Fruit fly (Drosophila melanogaster) whole organism, embryonic: ENCODE data around the gene CG42271.

Source experiments
- Aef1 ChIP-seq: fragments of 200-800 bp; sonication (Bioruptor generic); IDR thresholded peaks from 3 replicates; pipeline ENCODE4 v1.3.6; 2022; ENCODE audit warnings: missing biosample characterization, missing genetic modification characterization
- CG10147 ChIP-seq: fragments of 200-800 bp; sonication (Bioruptor generic); optimal IDR thresholded peaks from 2 replicates; lab custom pipeline; 2019; ENCODE audit warnings: missing biosample characterization, mild to moderate bottlenecking, missing genetic modification characterization, moderate library complexity
- CG10274 ChIP-seq: fragments of 200-800 bp; sonication (Bioruptor generic); optimal IDR thresholded peaks from 3 replicates; lab custom pipeline; 2017; ENCODE audit warnings: missing biosample characterization, mild to moderate bottlenecking, missing genetic modification characterization
- CG10366 ChIP-seq: fragments of 200-800 bp; sonication (Bioruptor generic); IDR thresholded peaks from 2 replicates; pipeline ENCODE4 v1.3.6; 2022; ENCODE audit warnings: missing biosample characterization, missing genetic modification characterization
- CG11504 ChIP-seq: fragments of 200-800 bp; sonication (Bioruptor generic); optimal IDR thresholded peaks from 3 replicates; lab custom pipeline; 2019; ENCODE audit warnings: missing biosample characterization, mild to moderate bottlenecking, missing genetic modification characterization, moderate library complexity
- CG12744 ChIP-seq: fragments of 200-800 bp; sonication (Bioruptor generic); optimal IDR thresholded peaks from 2 replicates; lab custom pipeline; 2016; ENCODE audit warnings: missing biosample characterization, missing genetic modification characterization
- CG14014 ChIP-seq: fragments of 200-800 bp; sonication (Bioruptor generic); IDR thresholded peaks from 2 replicates; pipeline ENCODE4 v1.3.6; 2022; ENCODE audit warnings: missing biosample characterization, missing genetic modification characterization
- CG14667 ChIP-seq: fragments of 200-800 bp; sonication (Bioruptor generic); IDR thresholded peaks from 2 replicates; pipeline ENCODE4 v1.3.6; 2022; ENCODE audit warnings: missing biosample characterization, missing genetic modification characterization
- CG15073 ChIP-seq: fragments of 200-800 bp; sonication (Bioruptor generic); optimal IDR thresholded peaks from 2 replicates; lab custom pipeline; 2016; ENCODE audit warnings: missing biosample characterization, missing genetic modification characterization
- CG17328 ChIP-seq: fragments of 200-800 bp; sonication (Bioruptor generic); IDR thresholded peaks from 2 replicates; pipeline ENCODE4 v1.3.6; 2022; ENCODE audit warnings: missing biosample characterization, missing genetic modification characterization
- CG17802 ChIP-seq: fragments of 200-800 bp; sonication (Bioruptor generic); optimal IDR thresholded peaks from 2 replicates; lab custom pipeline; 2018; ENCODE audit warnings: missing biosample characterization, mild to moderate bottlenecking, missing genetic modification characterization, moderate library complexity
- CG18599 ChIP-seq: fragments of 200-800 bp; sonication (Bioruptor generic); optimal IDR thresholded peaks from 3 replicates; lab custom pipeline; 2017; ENCODE audit warnings: missing biosample characterization, missing genetic modification characterization, mild to moderate bottlenecking, moderate library complexity, missing genetic modification reagents
- CG2678 ChIP-seq: fragments of 200-800 bp; sonication (Bioruptor generic); optimal IDR thresholded peaks from 3 replicates; lab custom pipeline; 2019; ENCODE audit warnings: missing biosample characterization, mild to moderate bottlenecking, missing genetic modification characterization, moderate library complexity
- CG2712 ChIP-seq: fragments of 200-800 bp; optimal IDR thresholded peaks from 3 replicates; lab custom pipeline; 2019; ENCODE audit warnings: missing biosample characterization, mild to moderate bottlenecking, missing genetic modification characterization, moderate library complexity
- CG32767 ChIP-seq: fragments of 200-800 bp; sonication (Bioruptor generic); IDR thresholded peaks from 2 replicates; pipeline ENCODE4 v1.3.6; 2022; ENCODE audit warnings: missing biosample characterization, missing genetic modification characterization
- CG34224 ChIP-seq: fragments of 200-800 bp; sonication (Bioruptor generic); IDR thresholded peaks from 3 replicates; pipeline ENCODE4 v1.3.6; 2022; ENCODE audit warnings: missing biosample characterization, missing genetic modification characterization; ENCODE audit not compliant: partially characterized antibody
- CG42726 ChIP-seq: fragments of 200-800 bp; sonication (Bioruptor generic); IDR thresholded peaks from 2 replicates; pipeline ENCODE4 v1.3.6; 2022; ENCODE audit warnings: missing biosample characterization, missing genetic modification characterization; ENCODE audit not compliant: partially characterized antibody
- CG7963 ChIP-seq: fragments of 200-800 bp; sonication (Bioruptor generic); IDR thresholded peaks from 3 replicates; pipeline ENCODE4 v1.3.6; 2022; ENCODE audit warnings: missing biosample characterization, missing genetic modification characterization; ENCODE audit not compliant: partially characterized antibody
- CrebB ChIP-seq: fragments of 200-800 bp; sonication (Bioruptor generic); optimal IDR thresholded peaks from 3 replicates; lab custom pipeline; 2018; ENCODE audit warnings: missing biosample characterization, mild to moderate bottlenecking, missing genetic modification characterization
- Ets97D ChIP-seq: fragments of 200-800 bp; sonication (Bioruptor generic); optimal IDR thresholded peaks from 3 replicates; lab custom pipeline; 2016; ENCODE audit warnings: missing biosample characterization, missing genetic modification characterization
- Fer3 ChIP-seq: fragments of 200-800 bp; sonication (Bioruptor generic); optimal IDR thresholded peaks from 2 replicates; lab custom pipeline; 2018; ENCODE audit warnings: missing biosample characterization, mild to moderate bottlenecking, missing genetic modification characterization, moderate library complexity
- Gsc ChIP-seq: fragments of 200-800 bp; sonication (Bioruptor generic); IDR thresholded peaks from 2 replicates; pipeline ENCODE4 v1.3.6; 2022; ENCODE audit warnings: missing biosample characterization, missing genetic modification characterization
- Gug ChIP-seq: fragments of 200-800 bp; sonication (Bioruptor generic); IDR thresholded peaks from 4 replicates; pipeline ENCODE4 v1.3.6; 2022; ENCODE audit warnings: missing biosample characterization, missing genetic modification characterization
- HLHmδ ChIP-seq: fragments of 200-800 bp; sonication (Bioruptor generic); optimal IDR thresholded peaks from 2 replicates; lab custom pipeline; 2018; ENCODE audit warnings: missing biosample characterization, mild to moderate bottlenecking, missing genetic modification characterization, moderate library complexity
- HmgZ ChIP-seq: fragments of 200-800 bp; sonication (Bioruptor generic); optimal IDR thresholded peaks from 2 replicates; lab custom pipeline; 2018; ENCODE audit warnings: missing biosample characterization, mild to moderate bottlenecking, missing genetic modification characterization
- Meics ChIP-seq: fragments of 200-800 bp; sonication (Bioruptor generic); optimal IDR thresholded peaks from 2 replicates; lab custom pipeline; 2017; ENCODE audit warnings: missing biosample characterization, mild to moderate bottlenecking, missing genetic modification characterization
- PHDP ChIP-seq: fragments of 200-800 bp; sonication (Bioruptor generic); optimal IDR thresholded peaks from 3 replicates; lab custom pipeline; 2018; ENCODE audit warnings: missing biosample characterization, mild to moderate bottlenecking, missing genetic modification characterization, moderate library complexity
- Rfx ChIP-seq: fragments of 200-800 bp; sonication (Bioruptor generic); IDR thresholded peaks from 2 replicates; pipeline ENCODE4 v1.3.6; 2022; ENCODE audit warnings: missing biosample characterization, missing genetic modification characterization
- Scr ChIP-seq: fragments of 200-800 bp; sonication (Bioruptor generic); IDR thresholded peaks from 2 replicates; pipeline ENCODE4 v1.3.6; 2022; ENCODE audit warnings: missing biosample characterization, missing genetic modification characterization; ENCODE audit not compliant: partially characterized antibody
- ash1 ChIP-seq: fragments of 200-800 bp; sonication (Bioruptor generic); optimal IDR thresholded peaks from 2 replicates; lab custom pipeline; 2018; ENCODE audit warnings: missing biosample characterization, mild to moderate bottlenecking, missing genetic modification characterization
- cas ChIP-seq: fragments of 200-800 bp; sonication (Bioruptor generic); IDR thresholded peaks from 2 replicates; pipeline ENCODE4 v1.3.6; 2022; ENCODE audit warnings: missing biosample characterization, missing genetic modification characterization
- gem ChIP-seq: fragments of 200-800 bp; sonication (Bioruptor generic); optimal IDR thresholded peaks from 2 replicates; lab custom pipeline; 2019; ENCODE audit warnings: missing biosample characterization, mild to moderate bottlenecking, missing genetic modification characterization, moderate library complexity
- lmd ChIP-seq: fragments of 200-800 bp; sonication (Bioruptor generic); IDR thresholded peaks from 2 replicates; pipeline ENCODE4 v1.3.6; 2022; ENCODE audit warnings: missing biosample characterization, missing genetic modification characterization
- nmo ChIP-seq: fragments of 200-800 bp; sonication (Bioruptor generic); optimal IDR thresholded peaks from 2 replicates; lab custom pipeline; 2018; ENCODE audit warnings: missing biosample characterization, mild to moderate bottlenecking, missing genetic modification characterization, moderate library complexity
- odd ChIP-seq: fragments of 200-800 bp; sonication (Bioruptor generic); optimal IDR thresholded peaks from 2 replicates; lab custom pipeline; 2017; ENCODE audit warnings: missing biosample characterization, mild to moderate bottlenecking, missing genetic modification characterization
- pfk ChIP-seq: fragments of 200-800 bp; sonication (Bioruptor generic); optimal IDR thresholded peaks from 2 replicates; lab custom pipeline; 2018; ENCODE audit warnings: missing biosample characterization, mild to moderate bottlenecking, missing genetic modification characterization, moderate library complexity
- phol ChIP-seq: fragments of 200-800 bp; sonication (Bioruptor generic); optimal IDR thresholded peaks from 3 replicates; lab custom pipeline; 2018; ENCODE audit warnings: missing biosample characterization, mild to moderate bottlenecking, missing genetic modification characterization, moderate library complexity
- psq ChIP-seq: fragments of 200-800 bp; sonication (Bioruptor generic); optimal IDR thresholded peaks from 2 replicates; lab custom pipeline; 2017; ENCODE audit warnings: missing biosample characterization, missing genetic modification characterization
- row ChIP-seq: fragments of 200-800 bp; sonication (Bioruptor generic); IDR thresholded peaks from 3 replicates; pipeline ENCODE4 v1.3.6; 2022; ENCODE audit warnings: missing biosample characterization, missing genetic modification characterization
- sd ChIP-seq: fragments of 200-800 bp; sonication (Bioruptor generic); optimal IDR thresholded peaks from 3 replicates; lab custom pipeline; 2018; ENCODE audit warnings: missing biosample characterization, mild to moderate bottlenecking, missing genetic modification characterization, moderate library complexity
- sens ChIP-seq: fragments of 200-800 bp; sonication (Bioruptor generic); peaks from one replicate; lab custom pipeline; 2016; ENCODE audit warnings: missing biosample characterization, missing genetic modification characterization
- sna ChIP-seq: fragments of 200-800 bp; sonication (Bioruptor generic); IDR thresholded peaks from 2 replicates; pipeline ENCODE4 v1.3.6; 2022; ENCODE audit warnings: missing biosample characterization, missing genetic modification characterization; ENCODE audit not compliant: partially characterized antibody
- ssp ChIP-seq: fragments of 200-800 bp; sonication (Bioruptor generic); IDR thresholded peaks from 2 replicates; pipeline ENCODE4 v1.3.6; 2022; ENCODE audit warnings: missing biosample characterization, missing genetic modification characterization
- stc ChIP-seq: fragments of 200-800 bp; sonication (Bioruptor generic); IDR thresholded peaks from 2 replicates; pipeline ENCODE4 v1.3.6; 2022; ENCODE audit warnings: missing biosample characterization, missing genetic modification characterization
- tup ChIP-seq: fragments of 200-800 bp; sonication (Bioruptor generic); optimal IDR thresholded peaks from 2 replicates; lab custom pipeline; 2016; ENCODE audit warnings: missing biosample characterization, mild to moderate bottlenecking, missing genetic modification characterization, moderate library complexity
- unc-4 ChIP-seq: fragments of 200-800 bp; sonication (Bioruptor generic); IDR thresholded peaks from 2 replicates; pipeline ENCODE4 v1.3.6; 2022; ENCODE audit warnings: missing biosample characterization, missing genetic modification characterization; ENCODE audit not compliant: partially characterized antibody
- vvl ChIP-seq: fragments of 200-800 bp; sonication (Bioruptor generic); IDR thresholded peaks from 2 replicates; pipeline ENCODE4 v1.3.6; 2022; ENCODE audit warnings: missing biosample characterization, missing genetic modification characterization
- zen ChIP-seq: fragments of 200-800 bp; sonication (Bioruptor generic); optimal IDR thresholded peaks from 3 replicates; lab custom pipeline; 2018; ENCODE audit warnings: missing biosample characterization, mild to moderate bottlenecking, missing genetic modification characterization, moderate library complexity

Gene CG42271

dm6 chrX:14242941-14243736 lies 9.3 kb upstream of the CG42271 start, which contains the start of gene CG32599 (continued):
- TF ChIP-seq vvl (GFP tag; lab: Robert Waterston, UW) (peak; percentile 70), CG17328 (GFP tag; lab: Robert Waterston, UW) (peak; percentile 47; the same call in 1 of the 2 replicates), CG14667 (GFP tag; lab: Robert Waterston, UW) (no peak), sens (GFP tag; lab: Kevin White, UChicago) (peak; percentile 36), PHDP (peak; percentile 36), phol (tag; lab: Kevin White, UChicago) (peak; percentile 57), row (GFP tag; lab: Robert Waterston, UW) (peak; percentile 66), CG10147 (GFP tag; lab: Kevin White, UChicago) (no peak), stc (no peak), Gug (GFP tag; lab: Robert Waterston, UW) (no peak), CG14014 (GFP tag; lab: Robert Waterston, UW) (peak; percentile 30; the same call in 1 of the 2 replicates), CG2712 (peak; percentile 67), psq (no peak), tup (no peak), Aef1 (GFP tag; lab: Robert Waterston, UW) (0 out of 3 replicates have a peak, but pooled peaks have one; percentile 23), CG34224 (GFP tag; lab: Robert Waterston, UW) (peak; percentile 54; the same call in 1 of the 3 replicates), CG12744 (no peak), sna (GFP tag; lab: Robert Waterston, UW) (0 out of 2 replicates have a peak, but pooled peaks have one; percentile 42), HLHmδ (GFP tag; lab: Kevin White, UChicago) (no peak), lmd (peak; percentile 29), odd (no peak), ash1 (GFP tag; lab: Kevin White, UChicago) (no peak), cas (GFP tag; lab: Robert Waterston, UW) (no peak), nmo (peak; percentile 48), Gsc (GFP tag; lab: Robert Waterston, UW) (no peak), CrebB (tag; lab: Kevin White, UChicago) (no peak), unc-4 (GFP tag; lab: Robert Waterston, UW) (peak; percentile 63), CG18599 (GFP tag; lab: Kevin White, UChicago) (peak; percentile 10), CG10274 (GFP tag; lab: Kevin White, UChicago) (no peak), CG7963 (GFP tag; lab: Robert Waterston, UW) (peak; percentile 33; the same call in 1 of the 3 replicates), zen (tag; lab: Kevin White, UChicago) (peak; percentile 33), Meics (peak; percentile 20), gem (tag; lab: Kevin White, UChicago) (peak; percentile 73), Fer3 (tag; lab: Kevin White, UChicago) (peak; percentile 12), HmgZ (tag; lab: Kevin White, UChicago) (no peak), CG2678 (tag; lab: Kevin White, UChicago) (peak; percentile 46), ssp (GFP tag; lab: Robert Waterston, UW) (peak; percentile 72), CG17802 (tag; lab: Kevin White, UChicago) (peak; percentile 40), Scr (GFP tag; lab: Robert Waterston, UW) (peak; percentile 68), CG10366 (peak; percentile 59), Rfx (GFP tag; lab: Robert Waterston, UW) (peak; percentile 38), CG42726 (GFP tag; lab: Robert Waterston, UW) (peak; percentile 59; the same call in 1 of the 2 replicates), sd (tag; lab: Kevin White, UChicago) (no peak), Ets97D (no peak), pfk (GFP tag; lab: Kevin White, UChicago) (no peak), CG32767 (GFP tag; lab: Robert Waterston, UW) (peak; percentile 25; the same call in 1 of the 2 replicates), CG15073 (GFP tag; lab: Kevin White, UChicago) (no peak), CG11504 (tag; lab: Kevin White, UChicago) (peak; percentile 53)
